Worm (Caenorhabditis elegans) whole organism, young adult: ENCODE measurements around the gene C17B7.9.

Source experiments
- B0035.1 ChIP-seq: sonication (generic microtip); optimal IDR thresholded peaks from 2 replicates; lab custom pipeline; 2016; ENCODE audit warnings: missing genetic modification characterization, mild to moderate bottlenecking, missing compliant biosample characterization, missing genotype, missing genetic modification reagents
- F22D6.2 ChIP-seq: sonication (generic microtip); optimal IDR thresholded peaks from 2 replicates; lab custom pipeline; 2016; ENCODE audit warnings: mild to moderate bottlenecking, missing genetic modification characterization, missing compliant biosample characterization
- F33H1.4 ChIP-seq: fragments of 200-800 bp; sonication (Bioruptor generic); IDR thresholded peaks from 2 replicates; pipeline ENCODE4 v1.3.6; 2022; ENCODE audit warnings: missing genetic modification reagents, missing genetic modification characterization, missing compliant biosample characterization
- F52B5.7 ChIP-seq: sonication (generic microtip); optimal IDR thresholded peaks from 2 replicates; lab custom pipeline; 2016; ENCODE audit warnings: mild to moderate bottlenecking, missing genetic modification characterization, missing compliant biosample characterization
- F55B11.4 ChIP-seq: sonication (generic microtip); optimal IDR thresholded peaks from 2 replicates; lab custom pipeline; 2016; ENCODE audit warnings: missing compliant biosample characterization, missing genetic modification characterization, borderline replicate concordance; ENCODE audit not compliant: insufficient read depth
- T07F8.4 ChIP-seq: sonication (generic microtip); optimal IDR thresholded peaks from 2 replicates; lab custom pipeline; 2016; ENCODE audit warnings: mild to moderate bottlenecking, missing genetic modification characterization, moderate library complexity, missing compliant biosample characterization
- T26A5.8 ChIP-seq: sonication (generic microtip); optimal IDR thresholded peaks from 2 replicates; lab custom pipeline; 2016; ENCODE audit warnings: missing genetic modification characterization, missing compliant biosample characterization
- Y67H2A.10 ChIP-seq: fragments of 200-800 bp; sonication (Bioruptor generic); conservative IDR thresholded peaks from 2 replicates; pipeline ENCODE4 v1.3.6; 2022; ENCODE audit warnings: missing genetic modification reagents, missing genetic modification characterization, missing compliant biosample characterization
- akir-1 ChIP-seq: fragments of 200-800 bp; sonication (Bioruptor generic); optimal IDR thresholded peaks from 2 replicates; lab custom pipeline; 2018; ENCODE audit warnings: mild to moderate bottlenecking, missing genetic modification characterization, moderate library complexity, missing compliant biosample characterization
- ama-1 ChIP-seq, 3 experiments: fragments of 150-350 bp in 1 of 3; sonication (generic microtip) in 2 of 3; optimal IDR thresholded peaks; 2 replicates each; lab custom pipeline; 2014 to 2018; ENCODE audit warnings: missing biosample characterization in 2 of 3, missing genetic modification characterization in 2 of 3, missing genetic modification reagents in 2 of 3
- aptf-2 ChIP-seq: fragments of 200-800 bp; sonication (Bioruptor generic); conservative IDR thresholded peaks from 2 replicates; pipeline ENCODE4 v1.3.6; 2022; ENCODE audit warnings: missing genetic modification reagents, missing genetic modification characterization, missing compliant biosample characterization
- aptf-3 ChIP-seq: fragments of 200-800 bp; sonication (Bioruptor generic); IDR thresholded peaks from 2 replicates; pipeline ENCODE4 v1.3.6; 2022; ENCODE audit warnings: missing genetic modification characterization, missing compliant biosample characterization
- bed-1 ChIP-seq: fragments of 200-800 bp; sonication (Bioruptor generic); IDR thresholded peaks from 2 replicates; pipeline ENCODE4 v1.3.6; 2022; ENCODE audit warnings: missing genetic modification reagents, missing genetic modification characterization, missing compliant biosample characterization
- bed-2 ChIP-seq: fragments of 200-800 bp; sonication (Bioruptor generic); IDR thresholded peaks from 2 replicates; pipeline ENCODE4 v1.3.6; 2022; ENCODE audit warnings: missing genetic modification reagents, missing genetic modification characterization, missing compliant biosample characterization
- ccch-3 ChIP-seq: fragments of 200-800 bp; sonication (Bioruptor generic); optimal IDR thresholded peaks from 2 replicates; lab custom pipeline; 2018; ENCODE audit warnings: mild to moderate bottlenecking, missing genetic modification characterization, missing compliant biosample characterization
- ceh-91 ChIP-seq: fragments of 200-800 bp; sonication (Bioruptor generic); IDR thresholded peaks from 2 replicates; pipeline ENCODE4 v1.3.6; 2022; ENCODE audit warnings: missing genetic modification reagents, missing genetic modification characterization, missing compliant biosample characterization
- chd-7 ChIP-seq: sonication (generic microtip); optimal IDR thresholded peaks from 2 replicates; lab custom pipeline; 2016; ENCODE audit warnings: mild to moderate bottlenecking, missing genetic modification characterization, moderate library complexity, missing compliant biosample characterization
- die-1 ChIP-seq: sonication (generic microtip); optimal IDR thresholded peaks from 2 replicates; lab custom pipeline; 2016; ENCODE audit warnings: missing genotype, mild to moderate bottlenecking, missing genetic modification characterization, missing compliant biosample characterization
- dpl-1 ChIP-seq: fragments of 150-350 bp; optimal IDR thresholded peaks from 2 replicates; lab custom pipeline; 2014; ENCODE audit warnings: missing biosample characterization, missing genetic modification reagents, missing genetic modification characterization
- efl-1 ChIP-seq: fragments of 150-350 bp; optimal IDR thresholded peaks from 2 replicates; lab custom pipeline; 2014; ENCODE audit warnings: missing biosample characterization, missing genetic modification reagents, missing genetic modification characterization
- hlh-12 ChIP-seq: sonication (generic microtip); optimal IDR thresholded peaks from 2 replicates; lab custom pipeline; 2016; ENCODE audit warnings: missing genetic modification characterization, missing compliant biosample characterization
- hmg-20 ChIP-seq: fragments of 200-800 bp; sonication (Bioruptor generic); IDR thresholded peaks from 2 replicates; pipeline ENCODE4 v1.3.6; 2022; ENCODE audit warnings: missing genetic modification reagents, missing genetic modification characterization, missing compliant biosample characterization
- hrde-1 ChIP-seq: sonication (generic microtip); optimal IDR thresholded peaks from 2 replicates; lab custom pipeline; 2016; ENCODE audit warnings: missing genetic modification characterization, mild to moderate bottlenecking, missing compliant biosample characterization, moderate library complexity, missing genotype, missing genetic modification reagents, borderline replicate concordance
- let-526 ChIP-seq: fragments of 200-800 bp; sonication (Bioruptor generic); IDR thresholded peaks from 2 replicates; pipeline ENCODE4 v1.3.6; 2022; ENCODE audit warnings: missing genetic modification reagents, missing genetic modification characterization, missing compliant biosample characterization
- let-607 ChIP-seq, 2 experiments: fragments of 200-800 bp in 1 of 2; sonication (Bioruptor generic) in 1 of 2; sonication (generic microtip) in 1 of 2; optimal IDR thresholded peaks; 2 replicates each; lab custom pipeline; 2016 to 2018; ENCODE audit warnings: mild to moderate bottlenecking in 2 of 2, missing compliant biosample characterization in 2 of 2, missing genetic modification characterization in 2 of 2, moderate library complexity in 2 of 2, missing genotype in 1 of 2
- lin-35 ChIP-seq, 3 experiments: fragments of 150-350 bp in 2 of 3; sonication (generic microtip) in 1 of 3; optimal IDR thresholded peaks; 2 replicates each; lab custom pipeline; 2014 to 2018; ENCODE audit warnings: missing biosample characterization in 3 of 3, missing genetic modification characterization in 3 of 3, missing genetic modification reagents in 3 of 3
- lin-54 ChIP-seq: fragments of 200-800 bp; sonication (Bioruptor generic); optimal IDR thresholded peaks from 2 replicates; lab custom pipeline; 2018; ENCODE audit warnings: mild to moderate bottlenecking, missing genetic modification characterization, missing compliant biosample characterization
- lsy-27 ChIP-seq: sonication (generic microtip); optimal IDR thresholded peaks from 2 replicates; lab custom pipeline; 2017; ENCODE audit warnings: missing genetic modification characterization, mild to moderate bottlenecking, missing compliant biosample characterization, antibody characterized with exemption, missing genotype, borderline replicate concordance; ENCODE audit not compliant: insufficient read depth
- madf-3 ChIP-seq: fragments of 200-800 bp; sonication (Bioruptor generic); IDR thresholded peaks from 2 replicates; pipeline ENCODE4 v1.3.6; 2022; ENCODE audit warnings: missing genetic modification reagents, missing genetic modification characterization, missing compliant biosample characterization
- nfya-2 ChIP-seq: fragments of 200-800 bp; sonication (Bioruptor generic); IDR thresholded peaks from 2 replicates; pipeline ENCODE4 v1.3.6; 2022; ENCODE audit warnings: missing genetic modification reagents, missing genetic modification characterization, missing compliant biosample characterization
- nhr-120 ChIP-seq: fragments of 200-800 bp; sonication (Bioruptor generic); IDR thresholded peaks from 2 replicates; pipeline ENCODE4 v1.3.6; 2022; ENCODE audit warnings: missing genetic modification characterization, missing compliant biosample characterization
- nhr-27 ChIP-seq: fragments of 200-800 bp; sonication (Bioruptor generic); optimal IDR thresholded peaks from 2 replicates; lab custom pipeline; 2018; ENCODE audit warnings: mild to moderate bottlenecking, missing genetic modification characterization, moderate library complexity, missing compliant biosample characterization
- rec-8 ChIP-seq, 2 experiments: sonication (generic microtip); optimal IDR thresholded peaks; 2 replicates each; lab custom pipeline; 2016; ENCODE audit warnings: mild to moderate bottlenecking in 2 of 2, missing genetic modification characterization in 2 of 2, missing genetic modification reagents in 2 of 2, missing genotype in 2 of 2, missing biosample characterization in 1 of 2, missing compliant biosample characterization in 1 of 2, moderate library complexity in 1 of 2
- rpc-1 ChIP-seq, 2 experiments: fragments of 150-350 bp in 1 of 2; sonication (generic microtip) in 1 of 2; optimal IDR thresholded peaks; 2 replicates each; lab custom pipeline; 2014 to 2018; ENCODE audit warnings: missing biosample characterization in 1 of 2, missing genetic modification characterization in 1 of 2, missing genetic modification reagents in 1 of 2, missing genotype in 1 of 2
- sea-2 ChIP-seq: fragments of 200-800 bp; sonication (Bioruptor generic); IDR thresholded peaks from 2 replicates; pipeline ENCODE4 v1.3.6; 2022; ENCODE audit warnings: missing genetic modification characterization, missing compliant biosample characterization
- snpc-4 ChIP-seq, 5 experiments: fragments of 150-350 bp in 1 of 5; sonication (generic microtip) in 4 of 5; optimal IDR thresholded peaks; 2 replicates each; lab custom pipeline; 2014 to 2018; ENCODE audit warnings: missing genetic modification characterization in 5 of 5, missing biosample characterization in 3 of 5, antibody characterized with exemption in 2 of 5, mild to moderate bottlenecking in 2 of 5, missing compliant biosample characterization in 2 of 5, missing genotype in 2 of 5, moderate library complexity in 2 of 5, missing genetic modification reagents in 1 of 5
- unc-62 ChIP-seq: fragments of 150-350 bp; optimal IDR thresholded peaks from 2 replicates; lab custom pipeline; 2014; ENCODE audit warnings: missing biosample characterization, missing genetic modification reagents, missing genetic modification characterization
- zfh-2 ChIP-seq: fragments of 200-800 bp; sonication (Bioruptor generic); conservative IDR thresholded peaks from 2 replicates; pipeline ENCODE4 v1.3.6; 2022; ENCODE audit warnings: missing genetic modification reagents, missing genetic modification characterization, missing compliant biosample characterization
- zim-3 ChIP-seq: sonication (generic microtip); optimal IDR thresholded peaks from 2 replicates; lab custom pipeline; 2017; ENCODE audit warnings: mild to moderate bottlenecking, missing genetic modification characterization, moderate library complexity, missing compliant biosample characterization
- ztf-18 ChIP-seq: sonication (generic microtip); optimal IDR thresholded peaks from 2 replicates; lab custom pipeline; 2016; ENCODE audit warnings: missing genotype, mild to moderate bottlenecking, missing genetic modification characterization, missing compliant biosample characterization
- ztf-22 ChIP-seq: fragments of 200-800 bp; sonication (Bioruptor generic); optimal IDR thresholded peaks from 2 replicates; lab custom pipeline; 2018; ENCODE audit warnings: mild to moderate bottlenecking, missing genetic modification characterization, moderate library complexity, missing compliant biosample characterization
- ztf-25 ChIP-seq: fragments of 200-800 bp; sonication (Bioruptor generic); IDR thresholded peaks from 2 replicates; pipeline ENCODE4 v1.3.6; 2022; ENCODE audit warnings: missing genetic modification reagents, missing genetic modification characterization, missing compliant biosample characterization
- ztf-26 ChIP-seq: sonication (generic microtip); optimal IDR thresholded peaks from 2 replicates; lab custom pipeline; 2017; ENCODE audit warnings: missing genetic modification characterization, missing compliant biosample characterization
- ztf-6 ChIP-seq: fragments of 200-800 bp; sonication (Bioruptor generic); IDR thresholded peaks from 2 replicates; pipeline ENCODE4 v1.3.6; 2022; ENCODE audit warnings: missing genetic modification reagents, missing genetic modification characterization, missing compliant biosample characterization

The C17B7.9 gene

ce11 chrV:3316108-3316507 lies 15.8 kb downstream of the C17B7.9 start, which contains the start of gene F35F10.1:
F35F10.1 (plus strand) TSS chrV:3316307.
- TF ChIP-seq lin-35 (GFP tag; optimal IDR thresholded peaks at IDR 0.05; lab: Kevin White, UChicago) (no peak), bed-1 (0 out of 2 replicates have a peak, but pooled peaks have one; percentile 84), madf-3 (GFP tag; lab: Robert Waterston, UW) (0 out of 2 replicates have a peak, but pooled peaks have one; percentile 50)

DNA sequence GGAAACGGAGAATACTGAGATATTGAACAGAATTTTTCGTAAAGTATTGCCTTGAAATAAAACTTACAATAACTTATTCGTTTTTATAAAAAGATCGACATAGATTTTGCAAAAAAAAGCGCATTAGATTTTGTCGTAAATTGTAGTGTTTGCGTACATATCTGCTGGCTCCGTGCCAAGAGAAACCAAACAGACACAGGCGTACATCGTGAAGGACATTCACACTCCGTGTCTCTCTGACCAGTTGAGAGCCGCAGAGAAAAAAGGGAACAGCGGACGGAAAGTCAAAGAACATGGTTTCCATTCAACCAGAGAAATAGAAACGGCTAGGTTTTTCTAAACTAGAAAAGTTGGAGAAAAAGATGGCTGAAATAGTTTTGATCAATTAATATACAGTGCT lies 16.6 kb downstream of the C17B7.9 start, which contains the start of gene arrd-19:
arrd-19 (minus strand) TSS at position 209 of the 400 bp plus-strand sequence.
- no peak for TF ChIP-seq rpc-1 (optimal IDR thresholded peaks at IDR 0.05; lab: Kevin White, UChicago)
- no peak for TF ChIP-seq rpc-1 (tag; optimal IDR thresholded peaks at IDR 0.05; lab: Kevin White, UChicago)
- TF ChIP-seq ztf-18 (tag; lab: Kevin White, UChicago), result no peak
- TF ChIP-seq nfya-2, result no peak
- TF ChIP-seq nhr-27, result no peak
- TF ChIP-seq ama-1 (optimal IDR thresholded peaks at IDR 0.05; lab: Kevin White, UChicago), result no peak
- TF ChIP-seq ama-1 (GFP tag; optimal IDR thresholded peaks at IDR 0.05; lab: Kevin White, UChicago), result no peak
- TF ChIP-seq sea-2, result no peak
- TF ChIP-seq die-1 (tag; lab: Kevin White, UChicago), result no peak
- no peak for TF ChIP-seq T26A5.8 (tag; lab: Kevin White, UChicago)
- peak; percentile 52; the same call in 1 of the 2 replicates for TF ChIP-seq hmg-20 (GFP tag; lab: Robert Waterston, UW)
- TF ChIP-seq ccch-3 (GFP tag; lab: Kevin White, UChicago), result no peak
- no peak for TF ChIP-seq ztf-25 (GFP tag; lab: Robert Waterston, UW)
- no peak for TF ChIP-seq rec-8 (tag; optimal IDR thresholded peaks at IDR 0.05; lab: Kevin White, UChicago)
- TF ChIP-seq akir-1 (GFP tag; lab: Kevin White, UChicago), result no peak
- no peak for TF ChIP-seq T07F8.4
- no peak for TF ChIP-seq ceh-91 (GFP tag; lab: Robert Waterston, UW)
- no peak for TF ChIP-seq snpc-4 (GFP tag; optimal IDR thresholded peaks at IDR 0.05; lab: Kevin White, UChicago)
- TF ChIP-seq snpc-4 (tag; optimal IDR thresholded peaks at IDR 0.05; lab: Kevin White, UChicago), result peak in 2 of 4 experiments; percentile 5 to 10
- no peak for TF ChIP-seq zim-3 (tag; lab: Kevin White, UChicago)
- TF ChIP-seq lsy-27 (tag; lab: Kevin White, UChicago), result no peak
- TF ChIP-seq F22D6.2 (tag; lab: Kevin White, UChicago), result peak; percentile 69
- no peak for TF ChIP-seq unc-62
- TF ChIP-seq let-607 (tag; optimal IDR thresholded peaks at IDR 0.05; lab: Kevin White, UChicago), result no peak
- no peak for TF ChIP-seq aptf-3 (GFP tag; lab: Robert Waterston, UW)
- no peak for TF ChIP-seq hlh-12
- no peak for TF ChIP-seq F33H1.4 (GFP tag; lab: Robert Waterston, UW)
- no peak for TF ChIP-seq bed-2 (GFP tag; lab: Robert Waterston, UW)
- TF ChIP-seq chd-7, result peak; percentile 8
- TF ChIP-seq F52B5.7 (tag; lab: Kevin White, UChicago), result no peak
- TF ChIP-seq zfh-2, result peak; percentile 49; the same call in 1 of the 2 replicates
- no peak for TF ChIP-seq aptf-2 (GFP tag; lab: Robert Waterston, UW)
- peak; percentile 32 for TF ChIP-seq lin-54 (GFP tag; lab: Kevin White, UChicago)
- no peak for TF ChIP-seq bed-1
- TF ChIP-seq dpl-1 (GFP tag; lab: Kevin White, UChicago), result no peak
- no peak for TF ChIP-seq B0035.1
- peak; percentile 57; the same call in 1 of the 2 replicates for TF ChIP-seq let-526 (GFP tag; lab: Robert Waterston, UW)
- no peak for TF ChIP-seq ztf-6 (GFP tag; lab: Robert Waterston, UW)
- no peak for TF ChIP-seq efl-1 (GFP tag; lab: Kevin White, UChicago)
- peak; percentile 21 for TF ChIP-seq ztf-26
- no peak for TF ChIP-seq hrde-1 (tag; lab: Kevin White, UChicago)
- TF ChIP-seq nhr-120 (GFP tag; lab: Robert Waterston, UW), result no peak
- no peak for TF ChIP-seq Y67H2A.10 (GFP tag; lab: Robert Waterston, UW)
- TF ChIP-seq ztf-22 (GFP tag; lab: Kevin White, UChicago), result no peak
- TF ChIP-seq F55B11.4 (tag; lab: Kevin White, UChicago), result no peak
- no peak; the same call in 1 of the 2 replicates for TF ChIP-seq madf-3 (GFP tag; lab: Robert Waterston, UW)
